Fruit fly (Drosophila melanogaster) whole organism, embryonic: ENCODE results near the gene Ctns.

Experiments used
- Aef1 ChIP-seq: fragments of 200-800 bp; sonication (Bioruptor generic); IDR thresholded peaks from 3 replicates; pipeline ENCODE4 v1.3.6; 2022; ENCODE audit warnings: missing biosample characterization, missing genetic modification characterization
- BEAF-32 ChIP-seq: fragments of 200-800 bp; sonication (Bioruptor generic); optimal IDR thresholded peaks from 3 replicates; lab custom pipeline; 2017; ENCODE audit warnings: missing biosample characterization, missing genetic modification characterization, mild to moderate bottlenecking, moderate library complexity, missing genetic modification reagents
- CG10209 ChIP-seq: fragments of 200-800 bp; sonication (Bioruptor generic); optimal IDR thresholded peaks from 3 replicates; lab custom pipeline; 2017; ENCODE audit warnings: missing biosample characterization, mild to moderate bottlenecking, missing genetic modification characterization, missing genetic modification reagents
- CG11456 ChIP-seq: fragments of 200-800 bp; sonication (Bioruptor generic); IDR thresholded peaks from 3 replicates; pipeline ENCODE4 v1.3.6; 2022; ENCODE audit warnings: missing biosample characterization, missing genetic modification characterization
- CG12299 ChIP-seq: fragments of 200-800 bp; sonication (Bioruptor generic); optimal IDR thresholded peaks from 2 replicates; lab custom pipeline; 2018; ENCODE audit warnings: missing biosample characterization, mild to moderate bottlenecking, missing genetic modification characterization
- CG1233 ChIP-seq: fragments of 200-800 bp; sonication (Bioruptor generic); optimal IDR thresholded peaks from 4 replicates; lab custom pipeline; 2018; ENCODE audit warnings: missing biosample characterization, mild to moderate bottlenecking, missing genetic modification characterization
- CG14667 ChIP-seq: fragments of 200-800 bp; sonication (Bioruptor generic); IDR thresholded peaks from 2 replicates; pipeline ENCODE4 v1.3.6; 2022; ENCODE audit warnings: missing biosample characterization, missing genetic modification characterization
- CG14965 ChIP-seq: fragments of 200-800 bp; sonication (Bioruptor generic); optimal IDR thresholded peaks from 2 replicates; lab custom pipeline; 2016; ENCODE audit warnings: missing biosample characterization, missing genetic modification characterization, borderline replicate concordance
- CG1603 ChIP-seq: fragments of 200-800 bp; sonication (Bioruptor generic); optimal IDR thresholded peaks from 2 replicates; lab custom pipeline; 2019; ENCODE audit warnings: missing biosample characterization, mild to moderate bottlenecking, missing genetic modification characterization, moderate library complexity
- CG17359 ChIP-seq: fragments of 200-800 bp; sonication (Bioruptor generic); optimal IDR thresholded peaks from 3 replicates; lab custom pipeline; 2018; ENCODE audit warnings: missing biosample characterization, mild to moderate bottlenecking, missing genetic modification characterization, moderate library complexity
- CG17385 ChIP-seq: fragments of 200-800 bp; sonication (Bioruptor generic); optimal IDR thresholded peaks from 3 replicates; lab custom pipeline; 2018; ENCODE audit warnings: missing biosample characterization, mild to moderate bottlenecking, missing genetic modification characterization
- CG2678 ChIP-seq: fragments of 200-800 bp; sonication (Bioruptor generic); optimal IDR thresholded peaks from 3 replicates; lab custom pipeline; 2019; ENCODE audit warnings: missing biosample characterization, mild to moderate bottlenecking, missing genetic modification characterization, moderate library complexity
- CG30403 ChIP-seq: fragments of 200-800 bp; sonication (Bioruptor generic); optimal IDR thresholded peaks from 3 replicates; lab custom pipeline; 2016; ENCODE audit warnings: missing biosample characterization, missing genetic modification characterization
- CG31441 ChIP-seq: fragments of 200-800 bp; sonication (Bioruptor generic); IDR thresholded peaks from 2 replicates; pipeline ENCODE4 v1.3.6; 2022; ENCODE audit warnings: missing biosample characterization, missing genetic modification characterization
- CG43689 ChIP-seq: fragments of 200-800 bp; sonication (Bioruptor generic); IDR thresholded peaks from 2 replicates; pipeline ENCODE4 v1.3.6; 2022; ENCODE audit warnings: missing biosample characterization, missing genetic modification characterization
- CG4404 ChIP-seq: fragments of 200-800 bp; sonication (Bioruptor generic); IDR thresholded peaks from 2 replicates; pipeline ENCODE4 v1.3.6; 2022; ENCODE audit warnings: missing biosample characterization, missing genetic modification characterization
- CG4424 ChIP-seq: fragments of 200-800 bp; sonication (Bioruptor generic); optimal IDR thresholded peaks from 3 replicates; lab custom pipeline; 2016; ENCODE audit warnings: missing biosample characterization, missing genetic modification characterization
- CG6813 ChIP-seq: fragments of 200-800 bp; sonication (Bioruptor generic); optimal IDR thresholded peaks from 2 replicates; lab custom pipeline; 2017; ENCODE audit warnings: missing biosample characterization, missing genetic modification characterization, mild to moderate bottlenecking, moderate library complexity, missing genetic modification reagents
- CG6854 ChIP-seq: fragments of 200-800 bp; sonication (Bioruptor generic); optimal IDR thresholded peaks from 3 replicates; lab custom pipeline; 2017; ENCODE audit warnings: missing biosample characterization, mild to moderate bottlenecking, missing genetic modification characterization
- CG9727 ChIP-seq: fragments of 200-800 bp; sonication (Bioruptor generic); optimal IDR thresholded peaks from 3 replicates; lab custom pipeline; 2017; ENCODE audit warnings: missing biosample characterization, mild to moderate bottlenecking, missing genetic modification characterization
- CG9797 ChIP-seq: fragments of 200-800 bp; sonication (Bioruptor generic); optimal IDR thresholded peaks from 3 replicates; lab custom pipeline; 2018; ENCODE audit warnings: missing biosample characterization, mild to moderate bottlenecking, missing genetic modification characterization
- CG9817 ChIP-seq: fragments of 200-800 bp; sonication (Bioruptor generic); optimal IDR thresholded peaks from 2 replicates; lab custom pipeline; 2018; ENCODE audit warnings: missing biosample characterization, mild to moderate bottlenecking, missing genetic modification characterization, moderate library complexity
- Chrac-16 ChIP-seq: fragments of 200-800 bp; sonication (Bioruptor generic); optimal IDR thresholded peaks from 3 replicates; lab custom pipeline; 2016; ENCODE audit warnings: missing biosample characterization, missing genetic modification characterization
- Dad ChIP-seq: fragments of 200-800 bp; sonication (Bioruptor generic); optimal IDR thresholded peaks from 3 replicates; lab custom pipeline; 2016; ENCODE audit warnings: missing biosample characterization, missing genetic modification characterization
- Dfd ChIP-seq, 2 experiments: fragments of >200 bp; optimal IDR thresholded peaks; 2 replicates each; lab custom pipeline; 2017; ENCODE audit warnings: missing biosample characterization in 2 of 2, missing genetic modification characterization in 2 of 2
- Eip74EF ChIP-seq, 2 experiments: fragments of 200-800 bp in 1 of 2; fragments of >200 bp in 1 of 2; sonication (Bioruptor generic) in 1 of 2; optimal IDR thresholded peaks; 2 replicates each; lab custom pipeline; 2017 to 2019; ENCODE audit warnings: missing biosample characterization in 2 of 2, missing genetic modification characterization in 2 of 2, mild to moderate bottlenecking in 1 of 2, moderate library complexity in 1 of 2
- Ets65A ChIP-seq: fragments of 200-800 bp; sonication (Bioruptor generic); peaks from one replicate; lab custom pipeline; 2016; ENCODE audit warnings: missing biosample characterization, missing genetic modification characterization
- Fer1 ChIP-seq: fragments of 200-800 bp; sonication (Bioruptor generic); optimal IDR thresholded peaks from 2 replicates; lab custom pipeline; 2017; ENCODE audit warnings: missing biosample characterization, mild to moderate bottlenecking, missing genetic modification characterization
- HLHmδ ChIP-seq: fragments of 200-800 bp; sonication (Bioruptor generic); optimal IDR thresholded peaks from 2 replicates; lab custom pipeline; 2018; ENCODE audit warnings: missing biosample characterization, mild to moderate bottlenecking, missing genetic modification characterization, moderate library complexity
- Meics ChIP-seq: fragments of 200-800 bp; sonication (Bioruptor generic); optimal IDR thresholded peaks from 2 replicates; lab custom pipeline; 2017; ENCODE audit warnings: missing biosample characterization, mild to moderate bottlenecking, missing genetic modification characterization
- Pdp1 ChIP-seq, 2 experiments: fragments of 200-800 bp; sonication (Bioruptor generic); optimal IDR thresholded peaks; 3 replicates each; lab custom pipeline; 2016; ENCODE audit warnings: missing biosample characterization in 2 of 2, missing genetic modification characterization in 2 of 2, mild to moderate bottlenecking in 1 of 2, moderate library complexity in 1 of 2
- Rfx ChIP-seq: fragments of 200-800 bp; sonication (Bioruptor generic); IDR thresholded peaks from 2 replicates; pipeline ENCODE4 v1.3.6; 2022; ENCODE audit warnings: missing biosample characterization, missing genetic modification characterization
- Rx ChIP-seq: fragments of 200-800 bp; sonication (Bioruptor generic); IDR thresholded peaks from 2 replicates; pipeline ENCODE4 v1.3.6; 2022; ENCODE audit warnings: missing biosample characterization, missing genetic modification characterization
- Sox100B ChIP-seq: fragments of 200-800 bp; sonication (Bioruptor generic); optimal IDR thresholded peaks from 3 replicates; lab custom pipeline; 2018; ENCODE audit warnings: missing biosample characterization, mild to moderate bottlenecking, missing genetic modification characterization
- Xbp1 ChIP-seq: fragments of 200-800 bp; sonication (Bioruptor generic); optimal IDR thresholded peaks from 3 replicates; lab custom pipeline; 2016; ENCODE audit warnings: missing biosample characterization, mild to moderate bottlenecking, missing genetic modification characterization
- caup ChIP-seq: fragments of 200-800 bp; sonication (Bioruptor generic); optimal IDR thresholded peaks from 3 replicates; lab custom pipeline; 2017; ENCODE audit warnings: missing biosample characterization, mild to moderate bottlenecking, missing genetic modification characterization, moderate library complexity; ENCODE audit not compliant: severe bottlenecking
- fru ChIP-seq: fragments of >200 bp; optimal IDR thresholded peaks from 2 replicates; lab custom pipeline; 2017
- ind ChIP-seq: fragments of 200-800 bp; sonication (Bioruptor generic); optimal IDR thresholded peaks from 3 replicates; lab custom pipeline; 2016; ENCODE audit warnings: missing biosample characterization, missing genetic modification characterization
- inv ChIP-seq: fragments of 200-800 bp; sonication (Bioruptor generic); IDR thresholded peaks from 2 replicates; pipeline ENCODE4 v1.3.6; 2022; ENCODE audit warnings: missing biosample characterization, missing genetic modification characterization; ENCODE audit not compliant: partially characterized antibody
- kay ChIP-seq: fragments of 200-800 bp; sonication (Bioruptor generic); optimal IDR thresholded peaks from 2 replicates; lab custom pipeline; 2016; ENCODE audit warnings: missing biosample characterization, missing genetic modification characterization
- lov ChIP-seq, 2 experiments: fragments of 200-800 bp in 1 of 2; fragments of >200 bp in 1 of 2; sonication (Bioruptor generic) in 1 of 2; IDR thresholded peaks in 1 of 2; optimal IDR thresholded peaks in 1 of 2; 2 replicates in 1 of 2; 3 replicates in 1 of 2; pipeline versions ENCODE4 v1.3.6 to Lab custom; 2017 to 2022; ENCODE audit warnings: missing biosample characterization in 1 of 2, missing genetic modification characterization in 1 of 2
- nau ChIP-seq: fragments of 200-800 bp; sonication (Bioruptor generic); optimal IDR thresholded peaks from 3 replicates; lab custom pipeline; 2017; ENCODE audit warnings: missing biosample characterization, mild to moderate bottlenecking, missing genetic modification characterization, missing genetic modification reagents
- otp ChIP-seq: fragments of 200-800 bp; sonication (Bioruptor generic); IDR thresholded peaks from 3 replicates; pipeline ENCODE4, ENCODE4 v1.3.6; 2022; ENCODE audit warnings: missing biosample characterization, missing genetic modification characterization
- pb ChIP-seq: fragments of 200-800 bp; sonication (Bioruptor generic); optimal IDR thresholded peaks from 3 replicates; lab custom pipeline; 2016; ENCODE audit warnings: missing biosample characterization, missing genetic modification characterization
- pum ChIP-seq: fragments of 200-800 bp; sonication (Bioruptor generic); optimal IDR thresholded peaks from 2 replicates; lab custom pipeline; 2016; ENCODE audit warnings: missing biosample characterization, missing genetic modification characterization
- sens ChIP-seq: fragments of 200-800 bp; sonication (Bioruptor generic); peaks from one replicate; lab custom pipeline; 2016; ENCODE audit warnings: missing biosample characterization, missing genetic modification characterization
- sisA ChIP-seq: fragments of 200-800 bp; sonication (Bioruptor generic); IDR thresholded peaks from 2 replicates; pipeline ENCODE4 v1.3.6; 2022; ENCODE audit warnings: missing biosample characterization, missing genetic modification characterization
- trem ChIP-seq: fragments of 200-800 bp; optimal IDR thresholded peaks from 3 replicates; lab custom pipeline; 2019; ENCODE audit warnings: missing biosample characterization, mild to moderate bottlenecking, missing genetic modification characterization, moderate library complexity
- unpg ChIP-seq: fragments of 200-800 bp; sonication (Bioruptor generic); optimal IDR thresholded peaks from 3 replicates; lab custom pipeline; 2018; ENCODE audit warnings: missing biosample characterization, mild to moderate bottlenecking, missing genetic modification characterization, moderate library complexity
- vvl ChIP-seq: fragments of 200-800 bp; sonication (Bioruptor generic); IDR thresholded peaks from 2 replicates; pipeline ENCODE4 v1.3.6; 2022; ENCODE audit warnings: missing biosample characterization, missing genetic modification characterization

The Ctns gene

dm6 chr3R:23046529-23046943 lies 12.2 kb downstream of the Ctns start (continued):
- TF ChIP-seq vvl (peak; percentile 51; the same call in 1 of the 2 replicates), Ets65A (GFP tag; lab: Kevin White, UChicago) (peak; percentile 90), CG12299 (tag; lab: Kevin White, UChicago) (no peak), CG14965 (GFP tag; lab: Kevin White, UChicago) (no peak), Xbp1 (peak; percentile 38), Eip74EF (GFP tag; optimal IDR thresholded peaks at IDR 0.05; lab: Kevin White, UChicago) (no peak), Chrac-16 (GFP tag; lab: Kevin White, UChicago) (no peak), pum (GFP tag; lab: Kevin White, UChicago) (no peak), trem (tag; lab: Kevin White, UChicago) (no peak), CG2678 (tag; lab: Kevin White, UChicago) (peak; percentile 50), CG9817 (tag; lab: Kevin White, UChicago) (peak; percentile 43), HLHmδ (GFP tag; lab: Kevin White, UChicago) (no peak), Aef1 (GFP tag; lab: Robert Waterston, UW) (peak; percentile 36; the same call in 2 of the 3 replicates), Pdp1 (GFP tag; optimal IDR thresholded peaks at IDR 0.05; lab: Kevin White, UChicago) (peak in 1 of 2 experiments; percentile 43), ind (GFP tag; lab: Kevin White, UChicago) (peak; percentile 37), sens (peak; percentile 57), CG1233 (GFP tag; lab: Kevin White, UChicago) (peak; percentile 22), lov (optimal IDR thresholded peaks at IDR 0.05; lab: Kevin White, UChicago) (no peak), lov (GFP tag; IDR thresholded peaks at IDR 0.05; lab: Robert Waterston, UW) (no peak), Dad (GFP tag; lab: Kevin White, UChicago) (no peak), CG43689 (no peak), CG6854 (no peak), CG1603 (tag; lab: Kevin White, UChicago) (peak; percentile 7), CG17359 (tag; lab: Kevin White, UChicago) (no peak), Sox100B (GFP tag; lab: Kevin White, UChicago) (no peak), CG17385 (peak; percentile 1), sisA (GFP tag; lab: Robert Waterston, UW) (peak; percentile 49; the same call in 1 of the 2 replicates), nau (GFP tag; lab: Kevin White, UChicago) (no peak), CG9727 (GFP tag; lab: Kevin White, UChicago) (no peak), Meics (GFP tag; lab: Kevin White, UChicago) (peak; percentile 60), CG6813 (no peak), CG11456 (GFP tag; lab: Robert Waterston, UW) (peak; percentile 71; the same call in 2 of the 3 replicates), unpg (GFP tag; lab: Kevin White, UChicago) (peak; percentile 43), otp (GFP tag; lab: Robert Waterston, UW) (peak; percentile 37; the same call in 1 of the 3 replicates), Rfx (GFP tag; lab: Robert Waterston, UW) (peak; percentile 81), CG4424 (no peak), CG10209 (peak; percentile 17), CG31441 (GFP tag; lab: Robert Waterston, UW) (no peak), Fer1 (GFP tag; lab: Kevin White, UChicago) (no peak), Dfd (GFP tag; optimal IDR thresholded peaks at IDR 0.05; lab: Kevin White, UChicago) (no peak), CG30403 (peak; percentile 47), CG9797 (no peak), fru (lab: Kevin White, UChicago) (no peak), Rx (0 out of 2 replicates have a peak, but pooled peaks have one; percentile 24), BEAF-32 (GFP tag; lab: Kevin White, UChicago) (no peak), pb (peak; percentile 3), caup (GFP tag; lab: Kevin White, UChicago) (peak; percentile 40), inv (no peak), kay (GFP tag; lab: Kevin White, UChicago) (peak; percentile 38), CG14667 (GFP tag; lab: Robert Waterston, UW) (0 out of 2 replicates have a peak, but pooled peaks have one; percentile 12), CG4404 (GFP tag; lab: Robert Waterston, UW) (peak; percentile 33; the same call in 1 of the 2 replicates)
